Fruit fly (Drosophila melanogaster) whole organism, embryonic: ENCODE results near the gene Larp7.

Experiments used
- B-H1 ChIP-seq: fragments of 200-800 bp; sonication (Bioruptor generic); IDR thresholded peaks from 3 replicates; pipeline ENCODE4 v1.3.6; 2022; ENCODE audit warnings: missing biosample characterization, missing genetic modification characterization
- CG17328 ChIP-seq: fragments of 200-800 bp; sonication (Bioruptor generic); IDR thresholded peaks from 2 replicates; pipeline ENCODE4 v1.3.6; 2022; ENCODE audit warnings: missing biosample characterization, missing genetic modification characterization
- CG6689 ChIP-seq: fragments of 200-800 bp; sonication (Bioruptor generic); IDR thresholded peaks from 2 replicates; pipeline ENCODE4 v1.3.6; 2022; ENCODE audit warnings: missing biosample characterization, missing genetic modification characterization
- CkIIα-i1 ChIP-seq: fragments of 200-800 bp; sonication (Bioruptor generic); IDR thresholded peaks from 2 replicates; pipeline ENCODE4 v1.3.6; 2022; ENCODE audit warnings: missing biosample characterization, missing genetic modification characterization
- br ChIP-seq: fragments of >200 bp; optimal IDR thresholded peaks from 2 replicates; lab custom pipeline; 2017
- lmd ChIP-seq: fragments of 200-800 bp; sonication (Bioruptor generic); IDR thresholded peaks from 2 replicates; pipeline ENCODE4 v1.3.6; 2022; ENCODE audit warnings: missing biosample characterization, missing genetic modification characterization
- nerfin-1 ChIP-seq: fragments of 200-800 bp; sonication (Bioruptor generic); optimal IDR thresholded peaks from 3 replicates; lab custom pipeline; 2019; ENCODE audit warnings: missing biosample characterization, mild to moderate bottlenecking, missing genetic modification characterization, moderate library complexity
- pb ChIP-seq: fragments of 200-800 bp; sonication (Bioruptor generic); optimal IDR thresholded peaks from 3 replicates; lab custom pipeline; 2016; ENCODE audit warnings: missing biosample characterization, missing genetic modification characterization
- psq ChIP-seq: fragments of 200-800 bp; sonication (Bioruptor generic); optimal IDR thresholded peaks from 2 replicates; lab custom pipeline; 2017; ENCODE audit warnings: missing biosample characterization, missing genetic modification characterization
- tin ChIP-seq: fragments of 200-800 bp; sonication (Bioruptor generic); optimal IDR thresholded peaks from 3 replicates; lab custom pipeline; 2016; ENCODE audit warnings: missing biosample characterization, missing genetic modification characterization

DNA sequence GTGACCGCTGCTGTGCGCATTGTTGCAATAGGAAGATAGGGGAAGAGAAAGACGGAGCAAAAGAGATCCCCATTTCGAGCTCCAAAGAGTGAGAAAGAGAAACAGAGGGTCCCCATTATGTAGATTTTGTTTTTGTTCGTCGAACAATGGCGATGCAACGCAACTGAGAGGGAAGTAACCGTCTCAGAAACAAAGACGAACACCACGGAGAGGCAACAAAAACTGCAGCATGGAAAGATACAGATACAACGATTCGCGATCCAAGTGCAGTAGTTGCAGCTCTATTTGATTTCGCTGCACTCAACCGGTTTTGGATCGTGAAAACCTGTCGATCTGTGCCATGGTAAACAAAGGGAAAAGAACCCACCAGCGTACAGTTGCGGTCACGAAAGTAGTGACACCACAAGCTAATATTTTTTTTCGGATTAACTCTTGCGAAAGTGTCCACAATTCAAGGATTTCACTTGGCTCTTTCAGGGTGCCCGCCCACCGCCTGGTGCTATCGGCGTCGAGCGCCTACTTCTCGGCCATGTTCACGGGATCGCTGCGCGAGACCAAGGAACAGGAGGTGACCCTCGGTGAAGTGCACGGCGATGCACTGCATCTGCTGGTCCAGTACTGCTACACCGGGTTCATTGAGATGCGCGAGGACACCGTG lies 8.6 kb downstream of the Larp7 start:
- TF ChIP-seq tin (GFP tag; lab: Kevin White, UChicago) (no peak), CG6689 (GFP tag; lab: Robert Waterston, UW) (no peak), br (no peak), B-H1 (no peak), lmd (GFP tag; lab: Robert Waterston, UW) (no peak), psq (GFP tag; lab: Kevin White, UChicago) (no peak), CG17328 (GFP tag; lab: Robert Waterston, UW) (no peak), pb (GFP tag; lab: Kevin White, UChicago) (no peak), nerfin-1 (tag; lab: Kevin White, UChicago) (no peak), CkIIα-i1 (GFP tag; lab: Robert Waterston, UW) (no peak)
